Worm (Caenorhabditis elegans) whole organism, young adult: ENCODE results near the gene R02D5.3.

Source experiments
- B0035.1 ChIP-seq: sonication (generic microtip); optimal IDR thresholded peaks from 2 replicates; lab custom pipeline; 2016; ENCODE audit warnings: missing genetic modification characterization, mild to moderate bottlenecking, missing compliant biosample characterization, missing genotype, missing genetic modification reagents
- C06A6.2 ChIP-seq: fragments of 200-800 bp; sonication (Bioruptor generic); conservative IDR thresholded peaks from 2 replicates; pipeline ENCODE4 v1.3.6; 2022; ENCODE audit warnings: missing genetic modification characterization, missing compliant biosample characterization
- D2030.7 ChIP-seq: fragments of 200-800 bp; sonication (Bioruptor generic); IDR thresholded peaks from 2 replicates; pipeline ENCODE4 v1.3.6; 2022; ENCODE audit warnings: missing genetic modification reagents, missing genetic modification characterization, missing compliant biosample characterization
- F10E7.11 ChIP-seq: sonication (generic microtip); optimal IDR thresholded peaks from 2 replicates; lab custom pipeline; 2017; ENCODE audit warnings: mild to moderate bottlenecking, missing genetic modification characterization, moderate library complexity, missing compliant biosample characterization
- F57C9.4 ChIP-seq: sonication (generic microtip); optimal IDR thresholded peaks from 2 replicates; lab custom pipeline; 2017; ENCODE audit warnings: mild to moderate bottlenecking, missing genetic modification characterization, missing compliant biosample characterization
- T07F8.4 ChIP-seq: sonication (generic microtip); optimal IDR thresholded peaks from 2 replicates; lab custom pipeline; 2016; ENCODE audit warnings: mild to moderate bottlenecking, missing genetic modification characterization, moderate library complexity, missing compliant biosample characterization
- Y53G8AR.9 ChIP-seq: fragments of 200-800 bp; sonication (Bioruptor generic); conservative IDR thresholded peaks from 2 replicates; pipeline ENCODE4 v1.3.6; 2022; ENCODE audit warnings: missing genetic modification reagents, missing genetic modification characterization, missing compliant biosample characterization
- bed-2 ChIP-seq: fragments of 200-800 bp; sonication (Bioruptor generic); IDR thresholded peaks from 2 replicates; pipeline ENCODE4 v1.3.6; 2022; ENCODE audit warnings: missing genetic modification reagents, missing genetic modification characterization, missing compliant biosample characterization
- ceh-58 ChIP-seq: fragments of 200-800 bp; sonication (Bioruptor generic); IDR thresholded peaks from 2 replicates; pipeline ENCODE4 v1.3.6; 2022; ENCODE audit warnings: missing genetic modification characterization, missing compliant biosample characterization
- ceh-91 ChIP-seq: fragments of 200-800 bp; sonication (Bioruptor generic); IDR thresholded peaks from 2 replicates; pipeline ENCODE4 v1.3.6; 2022; ENCODE audit warnings: missing genetic modification reagents, missing genetic modification characterization, missing compliant biosample characterization
- chd-7 ChIP-seq: sonication (generic microtip); optimal IDR thresholded peaks from 2 replicates; lab custom pipeline; 2016; ENCODE audit warnings: mild to moderate bottlenecking, missing genetic modification characterization, moderate library complexity, missing compliant biosample characterization
- dox-1 ChIP-seq: fragments of 200-800 bp; sonication (Bioruptor generic); IDR thresholded peaks from 2 replicates; pipeline ENCODE4 v1.3.6; 2022; ENCODE audit warnings: missing genetic modification reagents, missing genetic modification characterization, missing compliant biosample characterization
- dpff-1 ChIP-seq: sonication (generic microtip); optimal IDR thresholded peaks from 2 replicates; lab custom pipeline; 2017; ENCODE audit warnings: mild to moderate bottlenecking, missing genetic modification characterization, missing compliant biosample characterization
- dpl-1 ChIP-seq: fragments of 150-350 bp; optimal IDR thresholded peaks from 2 replicates; lab custom pipeline; 2014; ENCODE audit warnings: missing biosample characterization, missing genetic modification reagents, missing genetic modification characterization
- egrh-3 ChIP-seq: fragments of 200-800 bp; sonication (Bioruptor generic); IDR thresholded peaks from 2 replicates; pipeline ENCODE4 v1.3.6; 2022; ENCODE audit warnings: missing genetic modification reagents, missing genetic modification characterization, missing compliant biosample characterization
- ekl-4 ChIP-seq: fragments of 200-800 bp; sonication (Bioruptor generic); IDR thresholded peaks from 2 replicates; pipeline ENCODE4 v1.3.6; 2022; ENCODE audit warnings: missing genetic modification reagents, missing genetic modification characterization, missing compliant biosample characterization
- ets-4 ChIP-seq: fragments of 200-800 bp; sonication (Bioruptor generic); optimal IDR thresholded peaks from 2 replicates; lab custom pipeline; 2018; ENCODE audit warnings: mild to moderate bottlenecking, missing genetic modification characterization, missing compliant biosample characterization
- fkh-3 ChIP-seq: sonication (generic microtip); optimal IDR thresholded peaks from 2 replicates; lab custom pipeline; 2016; ENCODE audit warnings: mild to moderate bottlenecking, missing genetic modification characterization, missing compliant biosample characterization
- gei-17 ChIP-seq: fragments of 200-800 bp; sonication (Bioruptor generic); optimal IDR thresholded peaks from 2 replicates; lab custom pipeline; 2018; ENCODE audit warnings: mild to moderate bottlenecking, missing genetic modification characterization, missing compliant biosample characterization
- hlh-12 ChIP-seq: sonication (generic microtip); optimal IDR thresholded peaks from 2 replicates; lab custom pipeline; 2016; ENCODE audit warnings: missing genetic modification characterization, missing compliant biosample characterization
- hmg-20 ChIP-seq: fragments of 200-800 bp; sonication (Bioruptor generic); IDR thresholded peaks from 2 replicates; pipeline ENCODE4 v1.3.6; 2022; ENCODE audit warnings: missing genetic modification reagents, missing genetic modification characterization, missing compliant biosample characterization
- let-526 ChIP-seq: fragments of 200-800 bp; sonication (Bioruptor generic); IDR thresholded peaks from 2 replicates; pipeline ENCODE4 v1.3.6; 2022; ENCODE audit warnings: missing genetic modification reagents, missing genetic modification characterization, missing compliant biosample characterization
- lsy-27 ChIP-seq: sonication (generic microtip); optimal IDR thresholded peaks from 2 replicates; lab custom pipeline; 2017; ENCODE audit warnings: missing genetic modification characterization, mild to moderate bottlenecking, missing compliant biosample characterization, antibody characterized with exemption, missing genotype, borderline replicate concordance; ENCODE audit not compliant: insufficient read depth
- madf-8 ChIP-seq: fragments of 200-800 bp; sonication (Bioruptor generic); conservative IDR thresholded peaks from 2 replicates; pipeline ENCODE4 v1.3.6; 2022; ENCODE audit warnings: missing genetic modification reagents, missing genetic modification characterization, missing compliant biosample characterization
- mes-4 ChIP-seq: sonication (generic microtip); optimal IDR thresholded peaks from 2 replicates; lab custom pipeline; 2016; ENCODE audit warnings: missing genotype, missing genetic modification characterization, missing compliant biosample characterization
- mxl-1 ChIP-seq: sonication (generic microtip); optimal IDR thresholded peaks from 2 replicates; lab custom pipeline; 2016; ENCODE audit warnings: missing genetic modification characterization, missing compliant biosample characterization
- nfyb-1 ChIP-seq: fragments of 200-800 bp; sonication (Bioruptor generic); IDR thresholded peaks from 2 replicates; pipeline ENCODE4 v1.3.6; 2022; ENCODE audit warnings: missing genetic modification reagents, missing genetic modification characterization, missing compliant biosample characterization
- nhr-120 ChIP-seq: fragments of 200-800 bp; sonication (Bioruptor generic); IDR thresholded peaks from 2 replicates; pipeline ENCODE4 v1.3.6; 2022; ENCODE audit warnings: missing genetic modification characterization, missing compliant biosample characterization
- nhr-80 ChIP-seq: sonication (generic microtip); optimal IDR thresholded peaks from 2 replicates; lab custom pipeline; 2016; ENCODE audit warnings: missing genetic modification characterization, missing compliant biosample characterization
- nhr-90 ChIP-seq: sonication (generic microtip); optimal IDR thresholded peaks from 2 replicates; lab custom pipeline; 2016; ENCODE audit warnings: missing genotype, mild to moderate bottlenecking, missing genetic modification characterization, missing compliant biosample characterization
- pha-4 ChIP-seq: fragments of 150-350 bp; sonication (generic microtip); optimal IDR thresholded peaks from 2 replicates; lab custom pipeline; 2014; ENCODE audit warnings: missing biosample characterization, missing genetic modification reagents, missing genetic modification characterization
- rcor-1 ChIP-seq: fragments of 200-800 bp; sonication (Bioruptor generic); IDR thresholded peaks from 2 replicates; pipeline ENCODE4 v1.3.6; 2022; ENCODE audit warnings: missing genetic modification reagents, missing genetic modification characterization, missing compliant biosample characterization
- snpc-1.1 ChIP-seq: sonication (generic microtip); optimal IDR thresholded peaks from 2 replicates; lab custom pipeline; 2017; ENCODE audit warnings: missing genetic modification characterization, mild to moderate bottlenecking, missing compliant biosample characterization, antibody characterized with exemption, moderate library complexity, missing genotype, missing genetic modification reagents; ENCODE audit not compliant: insufficient read depth
- unc-130 ChIP-seq: sonication (generic microtip); optimal IDR thresholded peaks from 2 replicates; lab custom pipeline; 2016; ENCODE audit warnings: missing genetic modification reagents, missing genetic modification characterization, missing compliant biosample characterization
- unc-62 ChIP-seq: fragments of 150-350 bp; optimal IDR thresholded peaks from 2 replicates; lab custom pipeline; 2014; ENCODE audit warnings: missing biosample characterization, missing genetic modification reagents, missing genetic modification characterization
- ztf-18 ChIP-seq: sonication (generic microtip); optimal IDR thresholded peaks from 2 replicates; lab custom pipeline; 2016; ENCODE audit warnings: missing genotype, mild to moderate bottlenecking, missing genetic modification characterization, missing compliant biosample characterization
- ztf-26 ChIP-seq: sonication (generic microtip); optimal IDR thresholded peaks from 2 replicates; lab custom pipeline; 2017; ENCODE audit warnings: missing genetic modification characterization, missing compliant biosample characterization
- ztf-6 ChIP-seq: fragments of 200-800 bp; sonication (Bioruptor generic); IDR thresholded peaks from 2 replicates; pipeline ENCODE4 v1.3.6; 2022; ENCODE audit warnings: missing genetic modification reagents, missing genetic modification characterization, missing compliant biosample characterization

The R02D5.3 gene

ce11 chrV:14472229-14472628 is 10.7 kb upstream of the R02D5.3 start, which contains the start of gene clec-227:
clec-227 (plus strand) TSS chrV:14472529.
- TF ChIP-seq F10E7.11 (tag; lab: Kevin White, UChicago) = no peak

ce11 chrV:14474099-14474498 is 8.9 kb upstream of the R02D5.3 start, which contains the start of gene clec-56:
clec-56 (plus strand) TSS chrV:14474399.
- TF ChIP-seq nhr-80 (tag; lab: Kevin White, UChicago) (peak; percentile 24), mes-4 (tag; lab: Kevin White, UChicago) (no peak), unc-62 (no peak)

DNA sequence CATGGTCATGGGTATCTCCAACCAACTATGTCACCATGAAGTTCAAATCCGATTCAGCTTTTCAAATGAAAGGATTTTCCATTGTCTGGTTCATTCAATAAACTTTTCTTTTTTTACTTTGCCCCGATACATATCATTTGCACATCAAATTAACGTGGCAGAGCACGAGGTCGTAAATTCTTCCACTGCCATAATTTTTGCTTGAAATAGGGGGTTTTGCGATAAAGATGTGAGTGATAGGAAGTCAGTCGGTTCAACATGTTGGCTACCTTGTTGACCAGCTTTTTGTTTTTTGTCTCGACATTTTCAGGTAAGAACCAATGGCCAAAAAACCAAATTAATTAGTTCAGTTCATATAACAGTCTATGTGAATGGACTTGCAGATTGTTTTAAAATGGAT is 6.3 kb upstream of the R02D5.3 start, which contains the start of gene clec-54:
Gene clec-54 (plus strand): TSS at position 224 of the 400 bp plus-strand sequence.
- no peak for TF ChIP-seq fkh-3
- no peak for TF ChIP-seq T07F8.4 (tag; lab: Kevin White, UChicago)
- TF ChIP-seq C06A6.2 (GFP tag; lab: Robert Waterston, UW) = no peak
- TF ChIP-seq nhr-80 (tag; lab: Kevin White, UChicago) = peak; percentile 35
- no peak for TF ChIP-seq Y53G8AR.9 (GFP tag; lab: Robert Waterston, UW)

ce11 chrV:14478979-14479378 is 4.0 kb upstream of the R02D5.3 start, which contains the start of gene clec-55:
clec-55 (plus strand) TSS chrV:14479279.
- TF ChIP-seq dpl-1 (GFP tag; lab: Kevin White, UChicago) (no peak), dpff-1 (tag; lab: Kevin White, UChicago) (no peak), D2030.7 (GFP tag; lab: Robert Waterston, UW) (no peak), T07F8.4 (tag; lab: Kevin White, UChicago) (no peak), bed-2 (GFP tag; lab: Robert Waterston, UW) (no peak), ztf-26 (tag; lab: Kevin White, UChicago) (no peak), hmg-20 (GFP tag; lab: Robert Waterston, UW) (no peak), ets-4 (no peak), snpc-1.1 (no peak), nhr-90 (tag; lab: Kevin White, UChicago) (no peak), B0035.1 (tag; lab: Kevin White, UChicago) (no peak), dox-1 (no peak), F57C9.4 (tag; lab: Kevin White, UChicago) (no peak), gei-17 (GFP tag; lab: Kevin White, UChicago) (no peak), unc-130 (GFP tag; lab: Kevin White, UChicago) (no peak), ztf-18 (tag; lab: Kevin White, UChicago) (no peak)

- TF ChIP-seq pha-4 (tag; lab: Kevin White, UChicago) (no peak), nhr-90 (tag; lab: Kevin White, UChicago) (no peak), nfyb-1 (no peak), chd-7 (tag; lab: Kevin White, UChicago) (no peak), nhr-120 (no peak), egrh-3 (GFP tag; lab: Robert Waterston, UW) (peak; percentile 51; the same call in 1 of the 2 replicates)
Measured at ce11 chrV:14480533-14480932, 2.4 kb upstream of the R02D5.3 start.

- TF ChIP-seq C06A6.2 (GFP tag; lab: Robert Waterston, UW) (no peak), nhr-80 (tag; lab: Kevin White, UChicago) (peak; percentile 20)
Measured at ce11 chrV:14481401-14481800, 1.6 kb upstream of the R02D5.3 start, which contains the start of gene R02D5.7. R02D5.7 (minus strand) TSS chrV:14481501.

DNA sequence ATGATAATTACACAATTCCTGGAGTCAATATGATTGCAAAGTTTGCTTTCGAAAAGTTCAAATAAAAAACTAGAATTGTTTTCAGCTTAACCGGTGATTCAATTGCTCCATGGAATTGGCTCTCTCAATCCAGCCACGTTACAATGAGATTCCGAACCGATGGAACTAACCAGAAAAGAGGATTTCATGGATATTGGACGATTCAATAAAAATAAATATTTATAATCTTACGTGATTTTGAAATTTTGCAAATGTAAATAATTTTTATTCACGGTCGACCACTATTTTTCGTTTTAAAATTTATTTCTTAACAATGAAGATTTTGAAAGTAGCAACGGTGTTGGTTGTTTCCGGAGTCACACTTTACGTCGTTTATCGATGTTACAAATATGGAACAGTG is 973 bp upstream of the R02D5.3 start, which contains the start of gene R02D5.10:
Gene R02D5.10 (plus strand): TSS at position 301 of the 400 bp plus-strand sequence.
- TF ChIP-seq ekl-4 = no peak
- no peak for TF ChIP-seq rcor-1 (GFP tag; lab: Robert Waterston, UW)
- TF ChIP-seq mxl-1 (tag; lab: Kevin White, UChicago) = no peak
- no peak for TF ChIP-seq ztf-6
- no peak for TF ChIP-seq madf-8 (GFP tag; lab: Robert Waterston, UW)
- TF ChIP-seq ceh-58 = no peak
- no peak for TF ChIP-seq unc-130 (GFP tag; lab: Kevin White, UChicago)
- no peak for TF ChIP-seq ceh-91 (GFP tag; lab: Robert Waterston, UW)
- no peak for TF ChIP-seq let-526 (GFP tag; lab: Robert Waterston, UW)
- no peak for TF ChIP-seq Y53G8AR.9 (GFP tag; lab: Robert Waterston, UW)
- TF ChIP-seq lsy-27 (tag; lab: Kevin White, UChicago) = no peak
- TF ChIP-seq hlh-12 (tag; lab: Kevin White, UChicago) = no peak
- TF ChIP-seq, all 124 proteins: peak for 0
